Worm (Caenorhabditis elegans) whole organism, L4 larva: Measurements from ENCODE around the gene mrps-9.
A peak's percentile ranks its signal among the peaks of the same experiment; 100 is the strongest.

Experiments used
- F26F4.8 ChIP-seq: fragments of 200-800 bp; sonication (Bioruptor generic); conservative IDR thresholded peaks from 2 replicates; pipeline ENCODE4 v1.3.6; 2022; ENCODE audit warnings: missing genetic modification characterization, missing compliant biosample characterization
- F37D6.2 ChIP-seq: sonication (generic microtip); optimal IDR thresholded peaks from 2 replicates; lab custom pipeline; 2016; ENCODE audit warnings: mild to moderate bottlenecking, missing genetic modification characterization, missing compliant biosample characterization
- F49E8.2 ChIP-seq: sonication (generic microtip); optimal IDR thresholded peaks from 2 replicates; lab custom pipeline; 2016; ENCODE audit warnings: missing compliant biosample characterization, mild to moderate bottlenecking, missing genetic modification characterization, borderline replicate concordance
- T20F7.1 ChIP-seq: fragments of 200-800 bp; sonication (Bioruptor generic); optimal IDR thresholded peaks from 2 replicates; lab custom pipeline; 2018; ENCODE audit warnings: mild to moderate bottlenecking, missing genetic modification characterization, missing compliant biosample characterization
- T26A8.4 ChIP-seq: fragments of 200-800 bp; sonication (Bioruptor generic); IDR thresholded peaks from 2 replicates; pipeline ENCODE4 v1.3.6; 2022; ENCODE audit warnings: missing genetic modification characterization, missing compliant biosample characterization
- Y75B8A.6 ChIP-seq: fragments of 200-800 bp; sonication (Bioruptor generic); IDR thresholded peaks from 2 replicates; pipeline ENCODE4 v1.3.6; 2022; ENCODE audit warnings: missing genetic modification reagents, missing genetic modification characterization, missing compliant biosample characterization
- ZK337.2 ChIP-seq: fragments of 200-800 bp; sonication (Bioruptor generic); IDR thresholded peaks from 2 replicates; pipeline ENCODE4 v1.3.6; 2022; ENCODE audit warnings: missing genetic modification reagents, missing genetic modification characterization, missing compliant biosample characterization
- ceh-20 ChIP-seq: fragments of 200-800 bp; sonication (Bioruptor generic); IDR thresholded peaks from 2 replicates; pipeline ENCODE4 v1.3.6; 2022; ENCODE audit warnings: missing genetic modification reagents, missing genetic modification characterization, missing compliant biosample characterization
- ctbp-1 ChIP-seq: fragments of 200-800 bp; sonication (Bioruptor generic); IDR thresholded peaks from 2 replicates; pipeline ENCODE4 v1.3.6; 2022; ENCODE audit warnings: missing genetic modification reagents, missing genetic modification characterization, missing compliant biosample characterization
- daf-16 ChIP-seq, 3 experiments: sonication (generic microtip); optimal IDR thresholded peaks; 2 replicates each; lab custom pipeline; 2016 to 2017; ENCODE audit warnings: missing genetic modification characterization in 3 of 3, missing genetic modification reagents in 3 of 3, mild to moderate bottlenecking in 2 of 3, missing compliant biosample characterization in 2 of 3, missing biosample characterization in 1 of 3, moderate library complexity in 1 of 3
- daf-19 ChIP-seq: fragments of 200-800 bp; sonication (Bioruptor generic); conservative IDR thresholded peaks from 2 replicates; pipeline ENCODE4 v1.3.6; 2022; ENCODE audit warnings: missing genetic modification characterization, missing compliant biosample characterization
- dmd-8 ChIP-seq: fragments of 200-800 bp; sonication (Bioruptor generic); IDR thresholded peaks from 2 replicates; pipeline ENCODE4 v1.3.6; 2022; ENCODE audit warnings: missing genetic modification characterization, missing compliant biosample characterization
- dmd-9 ChIP-seq: fragments of 200-800 bp; sonication (Bioruptor generic); IDR thresholded peaks from 2 replicates; pipeline ENCODE4 v1.3.6; 2022; ENCODE audit warnings: missing genetic modification reagents, missing genetic modification characterization, missing compliant biosample characterization
- dpl-1 ChIP-seq: fragments of 150-350 bp; optimal IDR thresholded peaks from 2 replicates; lab custom pipeline; 2014; ENCODE audit warnings: missing biosample characterization, missing genetic modification reagents, missing genetic modification characterization
- dve-1 ChIP-seq: sonication (generic microtip); optimal IDR thresholded peaks from 2 replicates; lab custom pipeline; 2017; ENCODE audit warnings: antibody characterized with exemption, mild to moderate bottlenecking, missing genetic modification characterization, missing compliant biosample characterization; ENCODE audit not compliant: insufficient read depth
- egl-27 ChIP-seq: sonication (generic microtip); optimal IDR thresholded peaks from 3 replicates; lab custom pipeline; 2017; ENCODE audit warnings: missing biosample characterization, missing genetic modification reagents, missing genetic modification characterization
- fkh-10 ChIP-seq: fragments of 150-350 bp; optimal IDR thresholded peaks from 2 replicates; lab custom pipeline; 2014; ENCODE audit warnings: missing biosample characterization, missing genetic modification reagents, missing genetic modification characterization
- hif-1 ChIP-seq, 2 experiments: sonication (generic microtip); optimal IDR thresholded peaks; 2 replicates each; lab custom pipeline; 2016 to 2017; ENCODE audit warnings: missing compliant biosample characterization in 2 of 2, missing genetic modification characterization in 2 of 2, missing genetic modification reagents in 2 of 2, missing genotype in 2 of 2, mild to moderate bottlenecking in 1 of 2
- hlh-11 ChIP-seq: fragments of 200-800 bp; sonication (Bioruptor generic); optimal IDR thresholded peaks from 2 replicates; lab custom pipeline; 2018; ENCODE audit warnings: mild to moderate bottlenecking, missing genetic modification characterization, missing compliant biosample characterization
- hlh-30 ChIP-seq: sonication (generic microtip); optimal IDR thresholded peaks from 2 replicates; lab custom pipeline; 2017; ENCODE audit warnings: antibody characterized with exemption, mild to moderate bottlenecking, missing genetic modification characterization, missing compliant biosample characterization; ENCODE audit not compliant: insufficient read depth
- jun-1 ChIP-seq: fragments of 150-350 bp; optimal IDR thresholded peaks from 2 replicates; lab custom pipeline; 2014; ENCODE audit warnings: missing biosample characterization, missing genetic modification reagents, missing genetic modification characterization
- lin-1 ChIP-seq: fragments of 200-800 bp; sonication (Bioruptor generic); IDR thresholded peaks from 2 replicates; pipeline ENCODE4 v1.3.6; 2022; ENCODE audit warnings: missing genetic modification reagents, missing genetic modification characterization, missing compliant biosample characterization
- lin-38 ChIP-seq: fragments of 200-800 bp; sonication (Bioruptor generic); IDR thresholded peaks from 2 replicates; pipeline ENCODE4 v1.3.6; 2022; ENCODE audit warnings: missing genetic modification reagents, missing genetic modification characterization, missing compliant biosample characterization
- lsy-2 ChIP-seq, 2 experiments: fragments of 150-350 bp in 1 of 2; sonication (generic microtip) in 1 of 2; optimal IDR thresholded peaks; 2 replicates each; lab custom pipeline; 2014 to 2017; ENCODE audit warnings: missing biosample characterization in 2 of 2, missing genetic modification characterization in 2 of 2
- madf-9 ChIP-seq: fragments of 200-800 bp; sonication (Bioruptor generic); conservative IDR thresholded peaks from 2 replicates; pipeline ENCODE4 v1.3.6; 2022; ENCODE audit warnings: missing genetic modification reagents, missing genetic modification characterization, missing compliant biosample characterization
- mdl-1 ChIP-seq, 2 experiments: fragments of 150-350 bp in 1 of 2; sonication (generic microtip) in 1 of 2; optimal IDR thresholded peaks; 2 replicates each; lab custom pipeline; 2014 to 2017; ENCODE audit warnings: missing biosample characterization in 2 of 2, missing genetic modification characterization in 2 of 2
- mdt-29 ChIP-seq: fragments of 200-800 bp; sonication (Bioruptor generic); IDR thresholded peaks from 2 replicates; pipeline ENCODE4 v1.3.6; 2022; ENCODE audit warnings: missing genetic modification reagents, missing genetic modification characterization, missing compliant biosample characterization
- mep-1 ChIP-seq: fragments of 150-350 bp; sonication (generic microtip); optimal IDR thresholded peaks from 3 replicates; lab custom pipeline; 2014; ENCODE audit warnings: missing biosample characterization, missing genetic modification characterization
- mxl-3 ChIP-seq: fragments of 200-800 bp; sonication (Bioruptor generic); optimal IDR thresholded peaks from 2 replicates; lab custom pipeline; 2018; ENCODE audit warnings: mild to moderate bottlenecking, missing genetic modification characterization, missing compliant biosample characterization
- nhr-25 ChIP-seq: sonication (generic microtip); optimal IDR thresholded peaks from 2 replicates; lab custom pipeline; 2017; ENCODE audit warnings: missing genetic modification characterization, mild to moderate bottlenecking, missing compliant biosample characterization, antibody characterized with exemption, moderate library complexity, borderline replicate concordance; ENCODE audit not compliant: insufficient read depth
- nhr-28 ChIP-seq: fragments of 150-350 bp; optimal IDR thresholded peaks from 2 replicates; lab custom pipeline; 2014; ENCODE audit warnings: missing biosample characterization, missing genetic modification characterization
- nhr-48 ChIP-seq: sonication (generic microtip); optimal IDR thresholded peaks from 2 replicates; lab custom pipeline; 2016; ENCODE audit warnings: mild to moderate bottlenecking, missing genetic modification characterization, missing compliant biosample characterization
- nhr-6 ChIP-seq: fragments of 150-350 bp; optimal IDR thresholded peaks from 2 replicates; lab custom pipeline; 2014; ENCODE audit warnings: missing biosample characterization, missing genetic modification characterization
- php-3 ChIP-seq: fragments of 200-800 bp; sonication (Bioruptor generic); IDR thresholded peaks from 2 replicates; pipeline ENCODE4 v1.3.6; 2022; ENCODE audit warnings: missing genetic modification reagents, missing genetic modification characterization, missing compliant biosample characterization
- pqm-1 ChIP-seq: sonication (generic microtip); optimal IDR thresholded peaks from 2 replicates; lab custom pipeline; 2017; ENCODE audit warnings: missing biosample characterization, missing genetic modification characterization
- saeg-2 ChIP-seq: fragments of 200-800 bp; sonication (Bioruptor generic); IDR thresholded peaks from 2 replicates; pipeline ENCODE4 v1.3.6; 2022; ENCODE audit warnings: missing genetic modification reagents, missing genetic modification characterization, missing compliant biosample characterization
- sdz-12 ChIP-seq: fragments of 200-800 bp; sonication (Bioruptor generic); optimal IDR thresholded peaks from 2 replicates; lab custom pipeline; 2018; ENCODE audit warnings: mild to moderate bottlenecking, missing genetic modification characterization, missing compliant biosample characterization
- snpc-1.2 ChIP-seq: fragments of 200-800 bp; sonication (Bioruptor generic); IDR thresholded peaks from 2 replicates; pipeline ENCODE4 v1.3.6; 2022; ENCODE audit warnings: missing genetic modification reagents, missing genetic modification characterization, missing compliant biosample characterization
- spr-3 ChIP-seq: fragments of 200-800 bp; sonication (Bioruptor generic); optimal IDR thresholded peaks from 2 replicates; lab custom pipeline; 2018; ENCODE audit warnings: mild to moderate bottlenecking, missing genetic modification characterization, missing compliant biosample characterization
- unc-62 ChIP-seq, 3 experiments: fragments of 150-350 bp in 1 of 3; sonication (generic microtip); optimal IDR thresholded peaks in 2 of 3; peaks in 1 of 3; 1 replicate in 1 of 3; 2 replicates in 2 of 3; lab custom pipeline; 2014 to 2017; ENCODE audit warnings: missing biosample characterization in 3 of 3, missing genetic modification characterization in 3 of 3, missing genetic modification reagents in 3 of 3, missing genotype in 1 of 3
- vab-7 ChIP-seq: fragments of 200-800 bp; sonication (Bioruptor generic); IDR thresholded peaks from 2 replicates; pipeline ENCODE4 v1.3.6; 2022; ENCODE audit warnings: missing genetic modification reagents, missing genetic modification characterization, missing compliant biosample characterization
- zag-1 ChIP-seq: fragments of 150-350 bp; optimal IDR thresholded peaks from 2 replicates; lab custom pipeline; 2014; ENCODE audit warnings: missing biosample characterization, missing genetic modification characterization
- zip-11 ChIP-seq: fragments of 200-800 bp; sonication (Bioruptor generic); IDR thresholded peaks from 2 replicates; pipeline ENCODE4 v1.3.6; 2022; ENCODE audit warnings: missing genetic modification characterization, missing compliant biosample characterization
- ztf-7 ChIP-seq: fragments of 150-350 bp; optimal IDR thresholded peaks from 2 replicates; lab custom pipeline; 2014; ENCODE audit warnings: missing biosample characterization, missing genetic modification characterization

mrps-9 gene

ce11 chrIII:8239325-8239724 lies 26.5 kb upstream of the mrps-9 start, which contains the start of gene tsp-1:
Gene tsp-1 (minus strand): TSS chrIII:8239423.
- TF ChIP-seq F26F4.8 (GFP tag; lab: Robert Waterston, UW) (no peak), pqm-1 (tag; lab: Kevin White, UChicago) (peak; percentile 55), nhr-28 (tag; lab: Kevin White, UChicago) (peak; percentile 27), saeg-2 (GFP tag; lab: Robert Waterston, UW) (no peak), dmd-8 (no peak), daf-16 (GFP tag; optimal IDR thresholded peaks at IDR 0.05; lab: Kevin White, UChicago) (no peak), daf-16 (tag; optimal IDR thresholded peaks at IDR 0.05; lab: Kevin White, UChicago) (peak; percentile 35), ctbp-1 (GFP tag; lab: Robert Waterston, UW) (no peak)

DNA sequence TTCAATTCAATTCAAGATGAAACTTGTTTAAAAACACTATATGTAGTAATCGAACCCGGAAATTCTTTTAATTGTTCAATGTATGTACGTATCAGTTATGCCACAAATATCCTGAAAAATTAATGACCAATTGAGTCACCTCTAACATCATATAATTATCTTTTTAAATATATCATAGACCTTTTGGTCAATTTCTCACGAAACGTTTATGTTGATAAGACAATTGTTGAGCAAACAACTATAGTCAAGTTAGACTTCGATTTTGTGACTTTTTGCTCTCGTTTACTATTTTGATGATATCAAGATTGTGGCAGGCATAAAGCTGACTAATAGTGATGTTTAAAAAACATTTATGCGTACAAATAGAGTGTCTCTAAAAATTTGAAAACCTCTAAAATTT lies 25.6 kb upstream of the mrps-9 start:
- TF ChIP-seq pqm-1 (tag; lab: Kevin White, UChicago) (peak; percentile 13), daf-16 (GFP tag; optimal IDR thresholded peaks at IDR 0.05; lab: Kevin White, UChicago) (no peak), daf-16 (tag; optimal IDR thresholded peaks at IDR 0.05; lab: Kevin White, UChicago) (peak; percentile 58), dve-1 (peak; percentile 1), ztf-7 (tag; lab: Kevin White, UChicago) (no peak), hlh-11 (peak; percentile 11), nhr-28 (tag; lab: Kevin White, UChicago) (peak; percentile 22), nhr-25 (tag; lab: Kevin White, UChicago) (no peak), nhr-48 (tag; lab: Kevin White, UChicago) (no peak), T20F7.1 (no peak)
- TF ChIP-seq, all 104 proteins: peak for 5

DNA sequence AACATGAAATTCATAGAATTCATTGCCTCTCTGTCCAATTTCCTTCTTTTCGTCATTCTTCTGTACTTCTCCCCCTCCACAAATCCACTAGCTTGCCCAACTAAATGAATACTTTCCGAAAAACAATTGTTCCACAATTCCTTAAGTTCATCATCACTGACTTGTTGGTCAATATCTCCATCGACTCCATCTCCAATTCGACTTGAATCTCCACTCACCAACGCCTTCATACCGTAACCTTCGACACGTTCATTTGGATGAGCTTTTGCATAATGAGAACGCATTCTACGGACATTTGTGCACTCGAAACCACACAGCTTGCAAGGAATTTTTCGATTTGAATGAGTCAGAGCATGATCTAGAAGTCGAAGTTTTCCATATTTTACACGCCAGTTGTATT lies 24.9 kb upstream of the mrps-9 start:
- TF ChIP-seq unc-62 (GFP tag; optimal IDR thresholded peaks at IDR 0.05 in 1 of 2; lab: Kevin White, UChicago) (peak in 1 of 2 experiments; percentile 95), unc-62 (tag; optimal IDR thresholded peaks at IDR 0.05; lab: Kevin White, UChicago) (no peak), mdt-29 (GFP tag; lab: Robert Waterston, UW) (no peak), dmd-9 (GFP tag; lab: Robert Waterston, UW) (no peak), F49E8.2 (no peak), daf-19 (GFP tag; lab: Robert Waterston, UW) (no peak), egl-27 (tag; lab: Kevin White, UChicago) (no peak)

DNA sequence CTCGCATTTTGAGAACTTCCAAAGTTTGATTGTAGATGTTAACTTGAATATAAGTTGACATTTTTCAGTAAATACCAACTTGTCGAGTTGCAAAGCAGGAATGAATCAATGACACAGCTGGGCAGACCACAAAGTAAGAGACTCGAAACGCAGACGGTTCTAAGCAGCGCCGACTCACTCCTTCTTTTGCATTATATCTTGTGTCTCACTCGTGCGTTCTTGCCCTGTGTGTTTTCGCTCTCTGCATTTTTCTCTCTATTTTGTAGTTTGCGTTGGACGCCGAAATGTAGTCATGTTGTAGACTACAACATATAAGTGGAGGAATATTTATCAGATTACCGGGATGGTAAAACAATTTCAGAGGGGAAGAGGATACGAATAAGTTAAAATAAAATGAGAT lies 23.1 kb upstream of the mrps-9 start, which contains the start of gene C02F5.12:
TSS of gene C02F5.12 (minus strand) at position 221 of the 400 bp plus-strand sequence.
- TF ChIP-seq Y75B8A.6 (no peak), lsy-2 (tag; optimal IDR thresholded peaks at IDR 0.05; lab: Kevin White, UChicago) (peak in 1 of 2 experiments; percentile 53), ztf-7 (tag; lab: Kevin White, UChicago) (no peak), snpc-1.2 (GFP tag; lab: Robert Waterston, UW) (no peak), fkh-10 (GFP tag; lab: Kevin White, UChicago) (no peak), hlh-30 (tag; lab: Kevin White, UChicago) (peak; percentile 79), pqm-1 (tag; lab: Kevin White, UChicago) (no peak), madf-9 (GFP tag; lab: Robert Waterston, UW) (no peak), zip-11 (GFP tag; lab: Robert Waterston, UW) (no peak), sdz-12 (no peak), hif-1 (tag; optimal IDR thresholded peaks at IDR 0.05; lab: Kevin White, UChicago) (no peak), lin-1 (GFP tag; lab: Robert Waterston, UW) (no peak), dpl-1 (no peak), T26A8.4 (GFP tag; lab: Robert Waterston, UW) (no peak), zag-1 (no peak), php-3 (GFP tag; lab: Robert Waterston, UW) (no peak), mdl-1 (tag; optimal IDR thresholded peaks at IDR 0.05; lab: Kevin White, UChicago) (no peak), jun-1 (tag; lab: Kevin White, UChicago) (no peak), F37D6.2 (no peak), mxl-3 (GFP tag; lab: Kevin White, UChicago) (no peak), ZK337.2 (GFP tag; lab: Robert Waterston, UW) (no peak), mep-1 (tag; lab: Kevin White, UChicago) (peak; percentile 63), T20F7.1 (peak; percentile 20), nhr-6 (tag; lab: Kevin White, UChicago) (no peak), vab-7 (GFP tag; lab: Robert Waterston, UW) (no peak), spr-3 (no peak), lin-38 (GFP tag; lab: Robert Waterston, UW) (peak; percentile 51), ceh-20 (no peak)
